Worm (Caenorhabditis elegans): ENCODE data around the gene ssq-2.
"Not testable (repeated sequence)": the region's sequence is repeated elsewhere in the genome, so short reads cannot be mapped to it uniquely, and the experiment has no call there.

Gene ssq-2

DNA sequence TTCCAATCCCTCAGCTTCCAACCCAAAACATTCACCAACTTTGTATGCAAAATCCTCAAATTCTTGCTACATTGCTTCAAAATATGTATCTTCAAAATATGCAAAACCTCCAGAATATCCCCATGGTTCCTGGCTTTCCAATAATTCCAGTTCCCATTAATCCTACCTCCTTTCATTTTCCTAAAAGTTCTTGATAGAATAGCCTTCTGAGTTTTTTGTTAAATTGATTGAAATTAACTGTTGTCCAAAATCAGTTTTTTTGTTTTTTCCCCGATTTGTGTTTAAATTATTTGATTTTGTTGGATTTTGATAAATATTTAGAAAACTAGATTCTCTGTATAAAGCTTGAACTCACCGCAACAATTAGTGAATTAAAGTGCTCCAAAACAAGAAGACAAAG is 9.2 kb downstream of the ssq-2 start:
- TF ChIP-seq mbf-1 (tag; optimal IDR thresholded peaks at IDR 0.05) (no peak), lin-13 (GFP tag; optimal IDR thresholded peaks at IDR 0.05) (no peak), unc-62 (GFP tag; optimal IDR thresholded peaks at IDR 0.05) (no peak), ceh-82 (tag; optimal IDR thresholded peaks at IDR 0.05) (no peak), ceh-16 (tag; optimal IDR thresholded peaks at IDR 0.05) (no peak), mdl-1 (tag; optimal IDR thresholded peaks at IDR 0.05) (no peak), snpc-4 (tag; optimal IDR thresholded peaks at IDR 0.05) (no peak), aly-2 (tag; optimal IDR thresholded peaks at IDR 0.05) (no peak), sem-4 (tag; optimal IDR thresholded peaks at IDR 0.05) (no peak), Y55F3AM.14 (GFP tag; optimal IDR thresholded peaks at IDR 0.05) (no peak), ama-1 (optimal IDR thresholded peaks at IDR 0.05) (no peak)

DNA sequence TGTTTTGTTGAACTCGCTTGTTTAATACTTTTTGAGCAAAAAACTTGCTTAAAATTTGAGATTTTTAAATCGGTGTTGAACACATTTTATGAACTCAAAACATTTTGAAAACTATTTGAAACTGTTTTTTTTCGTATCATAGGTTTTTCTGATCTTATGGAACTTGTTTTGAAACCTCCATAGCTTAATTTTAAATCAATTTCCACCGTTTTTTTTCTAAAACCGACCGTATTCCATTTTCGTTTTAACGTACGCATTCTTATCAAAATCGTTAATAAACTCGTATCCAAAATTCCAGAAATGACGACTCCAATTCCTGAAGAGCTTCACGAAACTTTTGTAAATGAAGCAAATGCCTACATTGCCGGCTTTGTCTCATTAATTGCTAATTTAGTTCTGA is 12.4 kb downstream of the ssq-2 start, which contains the start of gene srm-2:
srm-2 (plus strand) TSS at position 301 of the 400 bp plus-strand sequence.
- TF ChIP-seq nhr-6 (tag; optimal IDR thresholded peaks at IDR 0.05) (no peak), nhr-21 (tag; optimal IDR thresholded peaks at IDR 0.05) (no peak), ama-1 (optimal IDR thresholded peaks at IDR 0.05) (no peak), crh-2 (tag; optimal IDR thresholded peaks at IDR 0.05) (no peak), nhr-12 (tag; optimal IDR thresholded peaks at IDR 0.05) (no peak), C34F6.9 (tag; optimal IDR thresholded peaks at IDR 0.05) (no peak), elt-3 (tag; optimal IDR thresholded peaks at IDR 0.05) (no peak), unc-39 (tag; optimal IDR thresholded peaks at IDR 0.05) (no peak), nhr-23 (tag; optimal IDR thresholded peaks at IDR 0.05) (no peak)

DNA sequence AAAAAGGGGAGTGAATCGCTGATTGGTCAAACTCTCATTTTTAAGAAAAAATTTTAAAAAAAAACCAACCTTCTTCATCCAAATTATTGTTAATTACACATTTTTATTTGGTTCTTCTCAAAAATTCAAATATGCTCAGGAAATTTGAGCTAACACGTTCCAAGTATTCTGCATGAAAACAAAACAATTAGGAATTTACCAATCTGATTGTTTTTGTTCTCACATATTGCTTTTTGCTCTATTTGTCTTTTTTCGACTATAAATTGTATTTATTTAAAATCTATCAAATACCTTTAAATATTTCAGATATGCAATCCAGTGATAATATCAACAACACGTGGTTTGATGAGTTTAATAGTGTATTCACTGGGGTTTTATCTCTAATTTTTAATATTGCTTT is 16.3 kb downstream of the ssq-2 start, which contains the start of gene srm-1:
srm-1 (plus strand) TSS at position 301 of the 400 bp plus-strand sequence.
- TF ChIP-seq mab-5 (tag; optimal IDR thresholded peaks at IDR 0.05) (no peak), R02D3.7 (tag; optimal IDR thresholded peaks at IDR 0.05) (no peak), nhr-6 (tag; optimal IDR thresholded peaks at IDR 0.05) (no peak), aly-2 (tag; optimal IDR thresholded peaks at IDR 0.05) (no peak), snpc-4 (tag; optimal IDR thresholded peaks at IDR 0.05) (no peak), ztf-11 (tag; optimal IDR thresholded peaks at IDR 0.05) (no peak), F13H6.1 (tag; optimal IDR thresholded peaks at IDR 0.05) (no peak), blmp-1 (tag; optimal IDR thresholded peaks at IDR 0.05; ENCODE audit: insufficient read depth) (no peak)

DNA sequence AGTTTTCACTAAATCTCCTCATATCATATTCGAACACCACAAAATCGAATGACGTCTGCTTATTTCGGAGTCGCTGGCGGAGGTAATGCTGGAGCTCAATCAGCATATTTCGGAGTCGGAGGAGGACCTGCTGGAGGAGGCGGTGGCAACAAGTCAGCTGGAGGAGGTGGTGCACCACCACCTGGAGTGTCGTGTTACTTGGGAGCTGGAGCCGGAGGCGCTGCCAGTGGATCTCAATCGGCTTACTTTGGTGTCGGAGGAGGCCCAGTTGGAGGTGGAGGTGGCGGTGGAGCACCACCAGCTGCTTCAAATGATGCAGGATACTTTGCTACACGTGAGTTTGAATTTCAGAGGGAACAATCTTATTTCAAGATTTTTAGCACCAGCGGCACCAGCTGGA is 20.5 kb downstream of the ssq-2 start, which contains the start of gene ssq-4:
ssq-4 (plus strand) TSS at position 19 of the 400 bp plus-strand sequence.
- TF ChIP-seq mbf-1 (tag; optimal IDR thresholded peaks at IDR 0.05); blmp-1 (tag; optimal IDR thresholded peaks at IDR 0.05; ENCODE audit: insufficient read depth); nhr-6 (tag; optimal IDR thresholded peaks at IDR 0.05): not testable (repeated sequence)

DNA sequence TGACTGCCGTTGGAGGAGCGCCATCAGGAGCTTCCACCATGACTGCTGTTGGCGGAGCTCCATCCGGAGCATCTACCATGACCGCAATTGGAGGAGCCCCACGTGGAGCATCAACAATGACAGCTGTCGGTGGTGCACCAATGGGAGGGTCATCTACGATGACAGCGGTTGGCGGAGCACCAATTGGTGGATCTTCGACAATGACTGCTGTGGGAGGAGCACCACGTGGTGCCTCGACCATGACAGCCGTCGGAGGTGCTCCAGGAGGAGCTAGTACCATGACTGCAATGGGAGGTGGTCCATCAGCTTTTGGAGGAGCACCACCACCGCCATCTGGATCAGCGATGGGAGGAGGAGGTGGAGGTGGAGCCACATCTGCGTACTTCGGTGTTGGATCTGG is 21.1 kb downstream of the ssq-2 start, which contains the start of gene T28H11.7:
T28H11.7 (minus strand) TSS at position 101 of the 400 bp plus-strand sequence.
- TF ChIP-seq nhr-237 (tag; optimal IDR thresholded peaks at IDR 0.05); dmd-4 (tag; optimal IDR thresholded peaks at IDR 0.05); ztf-1 (GFP tag; conservative IDR thresholded peaks at IDR 0.05): not testable (repeated sequence)

DNA sequence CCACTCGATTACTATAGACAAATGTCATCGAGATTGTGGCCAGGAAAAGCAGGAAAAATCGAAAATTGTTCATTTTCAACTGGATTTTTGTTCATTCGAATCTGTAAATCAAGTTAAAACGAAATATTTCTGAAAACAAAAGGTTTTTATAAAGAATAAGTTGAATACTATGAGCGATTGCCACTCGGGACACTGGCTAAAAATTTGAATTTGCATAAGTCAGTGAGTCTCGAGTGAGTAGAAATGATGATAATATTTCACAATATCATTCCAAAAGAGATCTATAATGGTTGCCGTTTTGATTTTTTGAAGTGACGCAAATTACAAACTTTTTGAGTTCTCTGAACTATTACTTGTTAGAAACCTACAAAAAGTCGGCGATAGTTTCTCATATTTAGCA is 24.6 kb downstream of the ssq-2 start, which contains the start of gene T28H11.8:
T28H11.8 (minus strand) TSS at position 101 of the 400 bp plus-strand sequence.
- TF ChIP-seq crh-2 (tag; optimal IDR thresholded peaks at IDR 0.05) (no peak), Y55F3AM.14 (GFP tag; optimal IDR thresholded peaks at IDR 0.05) (no peak), nhr-25 (tag; optimal IDR thresholded peaks at IDR 0.05) (no peak), ZK546.5 (tag; optimal IDR thresholded peaks at IDR 0.05) (no peak), ztf-4 (tag; optimal IDR thresholded peaks at IDR 0.05) (no peak), lin-39 (tag; optimal IDR thresholded peaks at IDR 0.05) (no peak), unc-62 (GFP tag; optimal IDR thresholded peaks at IDR 0.05) (no peak), aly-2 (tag; optimal IDR thresholded peaks at IDR 0.05) (no peak), nhr-12 (tag; optimal IDR thresholded peaks at IDR 0.05) (no peak), mdl-1 (tag; optimal IDR thresholded peaks at IDR 0.05) (no peak), nhr-21 (tag; optimal IDR thresholded peaks at IDR 0.05) (no peak), F13H6.1 (tag; optimal IDR thresholded peaks at IDR 0.05) (no peak), sem-4 (tag; optimal IDR thresholded peaks at IDR 0.05) (no peak), ztf-11 (tag; optimal IDR thresholded peaks at IDR 0.05) (no peak), ceh-82 (tag; optimal IDR thresholded peaks at IDR 0.05) (no peak), skn-1 (tag; optimal IDR thresholded peaks at IDR 0.05) (no peak), mbf-1 (tag; optimal IDR thresholded peaks at IDR 0.05) (no peak), gmeb-1 (tag; optimal IDR thresholded peaks at IDR 0.05) (no peak), elt-1 (tag; optimal IDR thresholded peaks at IDR 0.05) (no peak)

All from whole organism, L2 larva.